Fruit fly (Drosophila melanogaster): ENCODE measurements around the gene Ddx56.

Gene Ddx56

DNA sequence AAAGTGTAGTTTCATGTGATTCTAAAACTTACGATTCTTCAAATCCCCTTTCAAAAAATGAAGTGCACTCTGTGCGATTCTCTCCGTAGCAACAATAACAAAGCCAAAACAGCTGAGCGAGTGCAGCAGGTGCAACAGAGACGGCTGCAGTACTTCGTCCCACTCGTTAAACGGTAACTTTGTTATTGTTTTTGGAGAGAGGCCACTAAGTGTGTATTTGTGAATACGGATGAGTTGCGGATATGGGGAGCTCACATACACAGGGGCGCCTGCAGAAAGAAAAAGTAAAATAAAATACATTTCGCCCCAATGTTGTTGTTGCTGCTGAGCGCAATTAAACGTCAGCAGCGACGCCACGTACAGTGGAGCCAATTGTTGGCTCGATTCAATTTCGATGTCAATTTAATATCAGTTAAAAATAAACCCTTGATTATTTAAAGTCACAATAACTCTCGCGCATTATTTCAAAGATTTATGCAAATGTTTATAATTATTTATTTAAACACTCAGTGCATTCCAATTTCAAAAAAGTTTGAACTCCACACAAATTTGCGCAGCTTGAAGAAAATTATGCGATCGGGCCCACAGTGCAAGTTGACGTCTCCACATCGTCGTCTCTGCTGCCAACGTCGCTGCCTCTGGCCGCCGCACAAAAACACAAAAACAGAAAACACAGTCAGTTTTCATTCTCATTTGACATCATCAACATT lies 20.2 kb downstream of the Ddx56 start (continued):
- TF ChIP-seq CG4360 (GFP tag; IDR thresholded peaks at IDR 0.05) (peak; percentile 76), CG1024 (GFP tag; IDR thresholded peaks at IDR 0.05) (peak; percentile 80), Hey (tag; optimal IDR thresholded peaks at IDR 0.05) (peak; percentile 90), CG15601 (tag; optimal IDR thresholded peaks at IDR 0.05) (peak; percentile 96), CG9727 (GFP tag; optimal IDR thresholded peaks at IDR 0.05) (peak; percentile 98), CG14014 (GFP tag; IDR thresholded peaks at IDR 0.05) (peak; percentile 97), CG12769 (tag; optimal IDR thresholded peaks at IDR 0.05) (peak; percentile 95), MESR4 (GFP tag; optimal IDR thresholded peaks at IDR 0.05) (peak; percentile 39), tin (GFP tag; optimal IDR thresholded peaks at IDR 0.05) (peak; percentile 98), CG18011 (GFP tag; optimal IDR thresholded peaks at IDR 0.05) (peak; percentile 90), CG4707 (GFP tag; optimal IDR thresholded peaks at IDR 0.05) (peak; percentile 99), CG8478 (optimal IDR thresholded peaks at IDR 0.05) (no peak), Xrp1 (GFP tag; IDR thresholded peaks at IDR 0.05) (peak; percentile 96), CG7372 (GFP tag; IDR thresholded peaks at IDR 0.05) (peak; percentile 95), CkIIα-i1 (GFP tag; IDR thresholded peaks at IDR 0.05) (peak; percentile 78), ind (GFP tag; optimal IDR thresholded peaks at IDR 0.05) (peak; percentile 97), stwl (tag; optimal IDR thresholded peaks at IDR 0.05) (peak; percentile 4), pzg (GFP tag; optimal IDR thresholded peaks at IDR 0.05) (peak; percentile 18), h (optimal IDR thresholded peaks at IDR 0.05) (no peak), H15 (GFP tag; IDR thresholded peaks at IDR 0.05) (peak; percentile 95), Gug (GFP tag; IDR thresholded peaks at IDR 0.05) (peak; percentile 94), Elba2 (GFP tag; optimal IDR thresholded peaks at IDR 0.05) (peak; percentile 19), Awh (GFP tag; IDR thresholded peaks at IDR 0.05) (peak; percentile 94), Nf-YA (GFP tag; IDR thresholded peaks at IDR 0.05) (peak; percentile 94), PHDP (tag; optimal IDR thresholded peaks at IDR 0.05) (peak; percentile 98), HLH3B (GFP tag; IDR thresholded peaks at IDR 0.05) (peak; percentile 96), Sin3A (optimal IDR thresholded peaks at IDR 0.05) (no peak), CG11398 (GFP tag; optimal IDR thresholded peaks at IDR 0.05) (peak; percentile 87), CG1603 (tag; optimal IDR thresholded peaks at IDR 0.05) (peak; percentile 87), salm (tag; optimal IDR thresholded peaks at IDR 0.05) (peak; percentile 97), sim (GFP tag; IDR thresholded peaks at IDR 0.05) (peak; percentile 90), Hr39 (optimal IDR thresholded peaks at IDR 0.05) (no peak), nmo (GFP tag; optimal IDR thresholded peaks at IDR 0.05) (peak; percentile 99), zf30C (GFP tag; optimal IDR thresholded peaks at IDR 0.05) (peak; percentile 36), Eip74EF (GFP tag; optimal IDR thresholded peaks at IDR 0.05) (peak in 1 of 2 experiments; percentile 97), sr (GFP tag; IDR thresholded peaks at IDR 0.05) (peak; percentile 72), CG15696 (tag; optimal IDR thresholded peaks at IDR 0.05) (peak; percentile 96), CG12744 (GFP tag; optimal IDR thresholded peaks at IDR 0.05) (peak; percentile 96), repo (GFP tag; optimal IDR thresholded peaks at IDR 0.05) (peak; percentile 88), CG10209 (GFP tag; optimal IDR thresholded peaks at IDR 0.05) (peak; percentile 98), CG2712 (tag; optimal IDR thresholded peaks at IDR 0.05) (peak; percentile 97), eve (GFP tag; optimal IDR thresholded peaks at IDR 0.05) (peak in 1 of 2 experiments; percentile 98), HLHmδ (GFP tag; optimal IDR thresholded peaks at IDR 0.05) (no peak), CG9437 (GFP tag; optimal IDR thresholded peaks at IDR 0.05) (peak; percentile 93), CG18476 (GFP tag; optimal IDR thresholded peaks at IDR 0.05) (peak; percentile 97), CG3838 (GFP tag; optimal IDR thresholded peaks at IDR 0.05) (peak; percentile 90), ems (GFP tag; optimal IDR thresholded peaks at IDR 0.05) (peak; percentile 97), hth (optimal IDR thresholded peaks at IDR 0.05) (no peak), CG18764 (GFP tag; optimal IDR thresholded peaks at IDR 0.05) (peak; percentile 93), CG15514 (GFP tag; optimal IDR thresholded peaks at IDR 0.05) (peak; percentile 94), CG42726 (GFP tag; IDR thresholded peaks at IDR 0.05; ENCODE audit: partially characterized antibody) (no peak)
